Worm (Caenorhabditis elegans) whole organism, L1 larva: Measurements from ENCODE around the gene ced-9.

Experiments
- C04F5.9 ChIP-seq: sonication (generic microtip); optimal IDR thresholded peaks from 2 replicates; lab custom pipeline; 2016; ENCODE audit warnings: missing genetic modification characterization, missing compliant biosample characterization
- C16A3.4 ChIP-seq: fragments of 150-350 bp; optimal IDR thresholded peaks from 2 replicates; lab custom pipeline; 2014; ENCODE audit warnings: missing biosample characterization, missing genetic modification characterization
- Y116A8C.19 ChIP-seq: sonication (generic microtip); optimal IDR thresholded peaks from 2 replicates; lab custom pipeline; 2016; ENCODE audit warnings: missing compliant biosample characterization, missing genetic modification characterization, borderline replicate concordance
- blmp-1 ChIP-seq: fragments of 150-350 bp; optimal IDR thresholded peaks from 2 replicates; lab custom pipeline; 2014; ENCODE audit warnings: missing biosample characterization, missing genetic modification characterization
- ceh-8 ChIP-seq: fragments of 200-800 bp; sonication (Bioruptor generic); optimal IDR thresholded peaks from 2 replicates; lab custom pipeline; 2018; ENCODE audit warnings: mild to moderate bottlenecking, missing genetic modification characterization, moderate library complexity, missing compliant biosample characterization
- efl-1 ChIP-seq, 4 experiments: fragments of 150-350 bp; optimal IDR thresholded peaks in 3 of 4; peaks in 1 of 4; 1 replicate in 1 of 4; 2 replicates in 3 of 4; lab custom pipeline; 2014; ENCODE audit warnings: missing biosample characterization in 2 of 4, missing genetic modification characterization in 2 of 4, missing genetic modification reagents in 2 of 4
- egl-13 ChIP-seq: sonication (generic microtip); optimal IDR thresholded peaks from 2 replicates; lab custom pipeline; 2016; ENCODE audit warnings: missing genotype, missing genetic modification reagents, missing genetic modification characterization, missing compliant biosample characterization
- egl-27 ChIP-seq, 2 experiments: fragments of 150-350 bp in 1 of 2; sonication (generic microtip); optimal IDR thresholded peaks; 3 replicates each; lab custom pipeline; 2017 to 2018; ENCODE audit warnings: missing biosample characterization in 2 of 2, missing genetic modification characterization in 2 of 2, missing genetic modification reagents in 2 of 2
- elt-3 ChIP-seq, 6 experiments: fragments of 150-350 bp in 1 of 6; sonication (generic microtip); optimal IDR thresholded peaks; 2 replicates each; lab custom pipeline; 2017 to 2018; ENCODE audit warnings: missing biosample characterization in 6 of 6, missing genetic modification characterization in 6 of 6, inconsistent platforms in 1 of 6
- ets-5 ChIP-seq: fragments of 200-800 bp; sonication (Bioruptor generic); IDR thresholded peaks from 2 replicates; pipeline ENCODE4 v1.3.6; 2022; ENCODE audit warnings: missing genetic modification characterization, missing compliant biosample characterization
- fkh-8 ChIP-seq: sonication (generic microtip); optimal IDR thresholded peaks from 2 replicates; lab custom pipeline; 2016; ENCODE audit warnings: mild to moderate bottlenecking, missing genetic modification characterization, missing compliant biosample characterization
- hlh-4 ChIP-seq: sonication (generic microtip); optimal IDR thresholded peaks from 2 replicates; lab custom pipeline; 2016; ENCODE audit warnings: mild to moderate bottlenecking, missing genetic modification characterization, missing compliant biosample characterization
- irx-1 ChIP-seq: sonication (generic microtip); optimal IDR thresholded peaks from 2 replicates; lab custom pipeline; 2016; ENCODE audit warnings: missing genetic modification characterization, missing compliant biosample characterization
- isw-1 ChIP-seq: fragments of 200-800 bp; sonication (Bioruptor generic); IDR thresholded peaks from 2 replicates; pipeline ENCODE4 v1.3.6; 2022; ENCODE audit warnings: missing genetic modification characterization, missing compliant biosample characterization
- lin-13 ChIP-seq: fragments of 150-350 bp; optimal IDR thresholded peaks from 2 replicates; lab custom pipeline; 2014; ENCODE audit warnings: missing biosample characterization, missing genetic modification reagents, missing genetic modification characterization
- lin-14 ChIP-seq: fragments of 200-800 bp; sonication (Bioruptor generic); optimal IDR thresholded peaks from 2 replicates; lab custom pipeline; 2018; ENCODE audit warnings: mild to moderate bottlenecking, missing genetic modification characterization, moderate library complexity, missing compliant biosample characterization
- lsy-2 ChIP-seq, 2 experiments: fragments of 150-350 bp; optimal IDR thresholded peaks; 2 replicates each; lab custom pipeline; 2014; ENCODE audit warnings: missing biosample characterization in 2 of 2, missing genetic modification characterization in 2 of 2
- mef-2 ChIP-seq: fragments of 150-350 bp; optimal IDR thresholded peaks from 2 replicates; lab custom pipeline; 2014; ENCODE audit warnings: missing biosample characterization, missing genetic modification characterization
- nhr-71 ChIP-seq: sonication (generic microtip); optimal IDR thresholded peaks from 2 replicates; lab custom pipeline; 2016; ENCODE audit warnings: mild to moderate bottlenecking, missing genetic modification characterization, moderate library complexity, missing compliant biosample characterization
- nhr-76 ChIP-seq: sonication (generic microtip); optimal IDR thresholded peaks from 2 replicates; lab custom pipeline; 2017; ENCODE audit warnings: missing biosample characterization, missing genetic modification characterization
- nhr-85 ChIP-seq: sonication (generic microtip); peaks from one replicate; lab custom pipeline; 2016; ENCODE audit warnings: missing genetic modification characterization, inconsistent platforms, missing compliant biosample characterization
- pag-3 ChIP-seq: sonication (generic microtip); optimal IDR thresholded peaks from 2 replicates; lab custom pipeline; 2017; ENCODE audit warnings: missing genetic modification characterization, mild to moderate bottlenecking, missing compliant biosample characterization, antibody characterized with exemption, borderline replicate concordance; ENCODE audit not compliant: insufficient read depth
- pqm-1 ChIP-seq: sonication (generic microtip); optimal IDR thresholded peaks from 3 replicates; lab custom pipeline; 2017; ENCODE audit warnings: missing biosample characterization, missing genetic modification characterization
- snu-23 ChIP-seq: sonication (generic microtip); optimal IDR thresholded peaks from 2 replicates; lab custom pipeline; 2016; ENCODE audit warnings: missing genetic modification characterization, missing compliant biosample characterization
- sox-4 ChIP-seq: sonication (generic microtip); optimal IDR thresholded peaks from 2 replicates; lab custom pipeline; 2016; ENCODE audit warnings: missing genetic modification characterization, missing compliant biosample characterization
- sup-37 ChIP-seq: fragments of 200-800 bp; sonication (Bioruptor generic); optimal IDR thresholded peaks from 2 replicates; lab custom pipeline; 2018; ENCODE audit warnings: mild to moderate bottlenecking, missing genetic modification characterization, missing compliant biosample characterization
- swsn-7 ChIP-seq: sonication (generic microtip); optimal IDR thresholded peaks from 2 replicates; lab custom pipeline; 2016; ENCODE audit warnings: missing genetic modification characterization, missing compliant biosample characterization
- tbx-2 ChIP-seq: sonication (generic microtip); optimal IDR thresholded peaks from 2 replicates; lab custom pipeline; 2016; ENCODE audit warnings: missing genetic modification characterization, missing compliant biosample characterization
- unc-98 ChIP-seq: fragments of 200-800 bp; sonication (Bioruptor generic); IDR thresholded peaks from 2 replicates; pipeline ENCODE4 v1.3.6; 2022; ENCODE audit warnings: missing genetic modification characterization, missing compliant biosample characterization
- xbp-1 ChIP-seq: sonication (generic microtip); optimal IDR thresholded peaks from 2 replicates; lab custom pipeline; 2016; ENCODE audit warnings: missing genetic modification characterization, missing compliant biosample characterization
- zag-1 ChIP-seq: fragments of 150-350 bp; optimal IDR thresholded peaks from 2 replicates; lab custom pipeline; 2014; ENCODE audit warnings: missing biosample characterization, missing genetic modification characterization
- zip-4 ChIP-seq: fragments of 200-800 bp; sonication (Bioruptor generic); optimal IDR thresholded peaks from 2 replicates; lab custom pipeline; 2018; ENCODE audit warnings: mild to moderate bottlenecking, missing genetic modification characterization, moderate library complexity, missing compliant biosample characterization

The ced-9 gene

ce11 chrIII:10290541-10290940 is 44.4 kb upstream of the ced-9 start (continued):
- TF ChIP-seq xbp-1 (tag; lab: Kevin White, UChicago): no peak
- peak in 2 of 6 experiments; percentile 20 to 59 for TF ChIP-seq elt-3 (tag; optimal IDR thresholded peaks at IDR 0.05; lab: Kevin White, UChicago)
- no peak for TF ChIP-seq hlh-4
- peak; percentile 51 for TF ChIP-seq nhr-71 (tag; lab: Kevin White, UChicago)
- TF ChIP-seq efl-1 (optimal IDR thresholded peaks at IDR 0.05; lab: Kevin White, UChicago): no peak
- TF ChIP-seq efl-1 (GFP tag; optimal IDR thresholded peaks at IDR 0.05 in 1 of 2; lab: Kevin White, UChicago): peak in 1 of 2 experiments; percentile 93

ce11 chrIII:10293362-10293761 is 41.6 kb upstream of the ced-9 start:
- TF ChIP-seq elt-3 (tag; optimal IDR thresholded peaks at IDR 0.05; lab: Kevin White, UChicago) (peak in 2 of 6 experiments; percentile 32 to 78), ceh-8 (GFP tag; lab: Kevin White, UChicago) (no peak), nhr-85 (tag; lab: Kevin White, UChicago) (peak; percentile 72)
- TF ChIP-seq, all 84 proteins: peak for 2

ce11 chrIII:10293946-10294345 is 41.0 kb upstream of the ced-9 start:
- TF ChIP-seq irx-1: no peak
- TF ChIP-seq tbx-2 (tag; lab: Kevin White, UChicago): no peak
- no peak for TF ChIP-seq ceh-8 (GFP tag; lab: Kevin White, UChicago)
- TF ChIP-seq blmp-1 (tag; lab: Kevin White, UChicago): no peak
- TF ChIP-seq zip-4 (GFP tag; lab: Kevin White, UChicago): no peak
- no peak for TF ChIP-seq egl-13 (tag; lab: Kevin White, UChicago)
- no peak for TF ChIP-seq swsn-7 (tag; lab: Kevin White, UChicago)
- no peak for TF ChIP-seq pqm-1 (tag; lab: Kevin White, UChicago)
- no peak for TF ChIP-seq nhr-85 (tag; lab: Kevin White, UChicago)
- no peak for TF ChIP-seq lsy-2 (tag; optimal IDR thresholded peaks at IDR 0.05; lab: Kevin White, UChicago)
- TF ChIP-seq nhr-76 (tag; lab: Kevin White, UChicago): no peak
- no peak for TF ChIP-seq unc-98 (GFP tag; lab: Robert Waterston, UW)

DNA sequence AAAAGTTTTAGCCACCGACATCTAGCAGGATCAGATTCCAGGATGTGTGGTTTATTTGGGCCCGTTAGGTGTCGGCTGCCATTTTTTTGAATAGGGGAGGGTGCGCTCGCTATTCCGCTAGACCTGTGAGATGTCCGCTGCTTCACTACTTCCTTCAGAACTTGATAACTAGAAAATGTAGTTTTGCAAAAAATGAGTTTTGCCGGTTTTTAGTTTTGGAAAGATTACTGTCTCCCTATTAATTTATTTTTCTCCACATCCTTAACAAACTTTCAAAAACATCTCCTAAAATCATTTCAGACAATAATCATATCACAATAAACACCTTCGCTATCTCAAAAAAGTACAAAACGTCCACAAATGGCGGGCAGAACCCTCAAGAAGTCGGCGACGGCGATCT is 40.1 kb upstream of the ced-9 start, which contains the start of gene vglu-2:
TSS of gene vglu-2 (plus strand) at position 301 of the 400 bp plus-strand sequence.
- TF ChIP-seq efl-1 (optimal IDR thresholded peaks at IDR 0.05; lab: Kevin White, UChicago) (no peak), efl-1 (GFP tag; optimal IDR thresholded peaks at IDR 0.05 in 1 of 2; lab: Kevin White, UChicago) (no peak), Y116A8C.19 (tag; lab: Kevin White, UChicago) (no peak), C04F5.9 (tag; lab: Kevin White, UChicago) (no peak), zag-1 (tag; lab: Kevin White, UChicago) (no peak), mef-2 (tag; lab: Kevin White, UChicago) (no peak), swsn-7 (tag; lab: Kevin White, UChicago) (no peak), sox-4 (tag; lab: Kevin White, UChicago) (no peak)

- no peak for TF ChIP-seq lsy-2 (tag; optimal IDR thresholded peaks at IDR 0.05; lab: Kevin White, UChicago)
- no peak for TF ChIP-seq lin-14
- no peak for TF ChIP-seq lin-13 (GFP tag; lab: Kevin White, UChicago)
- no peak for TF ChIP-seq C16A3.4 (tag; lab: Kevin White, UChicago)
- TF ChIP-seq ets-5 (GFP tag; lab: Robert Waterston, UW): no peak
- TF ChIP-seq nhr-85 (tag; lab: Kevin White, UChicago): peak; percentile 67
- no peak for TF ChIP-seq pag-3 (tag; lab: Kevin White, UChicago)
- TF ChIP-seq C04F5.9 (tag; lab: Kevin White, UChicago): no peak
- TF ChIP-seq snu-23 (GFP tag; lab: Kevin White, UChicago): no peak
- no peak for TF ChIP-seq isw-1 (GFP tag; lab: Robert Waterston, UW)
- TF ChIP-seq elt-3 (tag; optimal IDR thresholded peaks at IDR 0.05; lab: Kevin White, UChicago): peak in 1 of 6 experiments; percentile 5
- no peak for TF ChIP-seq sup-37 (GFP tag; lab: Kevin White, UChicago)
- TF ChIP-seq egl-27 (tag; optimal IDR thresholded peaks at IDR 0.05; lab: Kevin White, UChicago): no peak
- TF ChIP-seq fkh-8: no peak
Measured at ce11 chrIII:10296904-10297303, 38.1 kb upstream of the ced-9 start.
